4 fruit fly cellular contexts compared by ENCODE assay signal in the genomic region with DNA sequence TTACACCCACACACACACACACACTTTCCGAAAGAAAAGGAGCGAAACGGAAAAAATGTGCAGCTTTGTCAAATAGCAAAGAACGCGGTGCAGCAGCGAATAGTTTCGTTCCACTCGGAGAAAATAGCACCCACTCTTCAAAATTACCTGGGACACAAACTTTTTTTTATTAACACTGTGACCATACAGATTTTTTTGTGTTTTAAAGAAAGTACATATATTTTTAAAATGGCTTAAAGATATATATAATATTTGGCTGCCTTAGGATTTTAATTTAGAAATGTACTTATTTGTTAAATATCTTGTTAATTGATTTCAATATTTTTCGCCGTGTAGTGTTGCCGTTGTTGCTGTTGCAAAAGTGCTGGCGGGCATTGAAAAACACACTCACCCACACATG.
A peak's percentile ranks its signal among the peaks of the same experiment; 100 is the strongest.
TF ChIP-seq lines count a peak whose summit lies in the region.

No protein-coding gene starts in this region.

- no peak for TF ChIP-seq CTCF in whole organism, embryonic (GFP tag; optimal IDR thresholded peaks at IDR 0.05; lab: Kevin White, UChicago)

TF ChIP-seq in whole organism, adult, 20 proteins besides CTCF, POLR2A, EP300 and RAD21:
- TF ChIP-seq CG5204 (GFP tag; optimal IDR thresholded peaks at IDR 0.05; lab: Kevin White, UChicago) (peak; percentile 19), CG7101 (tag; optimal IDR thresholded peaks at IDR 0.05; lab: Kevin White, UChicago) (no peak)

TF ChIP-seq in whole organism, embryonic, 481 proteins besides CTCF, POLR2A, EP300 and RAD21:
- 0 out of 2 replicates have a peak, but pooled peaks have one; percentile 12 for TF ChIP-seq Ptx1 (GFP tag; IDR thresholded peaks at IDR 0.05; lab: Robert Waterston, UW)
- TF ChIP-seq CG4404 (GFP tag; IDR thresholded peaks at IDR 0.05; lab: Robert Waterston, UW): no peak
- no peak for TF ChIP-seq esg (GFP tag; conservative IDR thresholded peaks at IDR 0.05; lab: Robert Waterston, UW)
- 0 out of 2 replicates have a peak, but pooled peaks have one; percentile 1 for TF ChIP-seq slbo (GFP tag; IDR thresholded peaks at IDR 0.05; lab: Robert Waterston, UW)
- peak; percentile 45 for TF ChIP-seq gem (tag; optimal IDR thresholded peaks at IDR 0.05; lab: Kevin White, UChicago)
- peak; percentile 54; the same call in 1 of the 2 replicates for TF ChIP-seq Drgx (GFP tag; IDR thresholded peaks at IDR 0.05; lab: Robert Waterston, UW)
- no peak for TF ChIP-seq Taf1 (GFP tag; IDR thresholded peaks at IDR 0.05; lab: Robert Waterston, UW)
- peak; percentile 27 for TF ChIP-seq CG11504 (tag; optimal IDR thresholded peaks at IDR 0.05; lab: Kevin White, UChicago)

TF ChIP-seq in whole organism, prepupa, 60 proteins besides CTCF, POLR2A, EP300 and RAD21:
- TF ChIP-seq CG10669 (GFP tag; optimal IDR thresholded peaks at IDR 0.05; lab: Kevin White, UChicago): peak; percentile 19
- peak; percentile 38 for TF ChIP-seq svp (GFP tag; lab: Kevin White, UChicago)
- TF ChIP-seq spab (GFP tag; optimal IDR thresholded peaks at IDR 0.05; lab: Kevin White, UChicago): no peak
- TF ChIP-seq Eip78C (GFP tag; lab: Kevin White, UChicago): peak; percentile 82
- peak in 1 of 2 experiments; percentile 46 for TF ChIP-seq salr (GFP tag; optimal IDR thresholded peaks at IDR 0.05; lab: Kevin White, UChicago)
- peak; percentile 45 for TF ChIP-seq Gug (GFP tag; IDR thresholded peaks at IDR 0.05; lab: Robert Waterston, UW)
- TF ChIP-seq OdsH (GFP tag; optimal IDR thresholded peaks at IDR 0.05; lab: Kevin White, UChicago): peak; percentile 64
- no peak for TF ChIP-seq CG11902 (GFP tag; optimal IDR thresholded peaks at IDR 0.05; lab: Kevin White, UChicago)
- no peak for TF ChIP-seq vri (GFP tag; optimal IDR thresholded peaks at IDR 0.05; lab: Kevin White, UChicago)
- TF ChIP-seq CG10631 (GFP tag; optimal IDR thresholded peaks at IDR 0.05; lab: Kevin White, UChicago): peak; percentile 63
- TF ChIP-seq CG4318 (GFP tag; optimal IDR thresholded peaks at IDR 0.05; lab: Kevin White, UChicago): peak; percentile 56
- no peak for TF ChIP-seq dac (GFP tag; optimal IDR thresholded peaks at IDR 0.05; lab: Kevin White, UChicago)
- TF ChIP-seq Lpt (GFP tag; optimal IDR thresholded peaks at IDR 0.05; lab: Kevin White, UChicago): no peak
- TF ChIP-seq Hr39 (GFP tag; optimal IDR thresholded peaks at IDR 0.05; lab: Kevin White, UChicago): no peak
- TF ChIP-seq pdm3 (GFP tag; optimal IDR thresholded peaks at IDR 0.05; lab: Kevin White, UChicago): peak; percentile 46
- peak; percentile 14 for TF ChIP-seq CG3919 (GFP tag; optimal IDR thresholded peaks at IDR 0.05; lab: Kevin White, UChicago)
- TF ChIP-seq CG11762 (GFP tag; optimal IDR thresholded peaks at IDR 0.05; lab: Kevin White, UChicago; ENCODE audit: insufficient read depth): no peak
- peak; percentile 73 for TF ChIP-seq CG8119 (GFP tag; IDR thresholded peaks at IDR 0.05; lab: Robert Waterston, UW)
- peak; percentile 26 for TF ChIP-seq CG3032 (tag; optimal IDR thresholded peaks at IDR 0.05; lab: Kevin White, UChicago)
- no peak for TF ChIP-seq CG1621 (tag; optimal IDR thresholded peaks at IDR 0.05; lab: Kevin White, UChicago)
- TF ChIP-seq Hr4 (GFP tag; optimal IDR thresholded peaks at IDR 0.05; lab: Kevin White, UChicago): peak; percentile 68
- TF ChIP-seq fd59A (GFP tag; optimal IDR thresholded peaks at IDR 0.05; lab: Kevin White, UChicago): no peak
- TF ChIP-seq CG6276 (GFP tag; optimal IDR thresholded peaks at IDR 0.05; lab: Kevin White, UChicago): peak; percentile 19
- peak; percentile 46 for TF ChIP-seq acj6 (GFP tag; optimal IDR thresholded peaks at IDR 0.05; lab: Kevin White, UChicago)
- TF ChIP-seq Sox14 (GFP tag; optimal IDR thresholded peaks at IDR 0.05; lab: Kevin White, UChicago): peak; percentile 7
- TF ChIP-seq esn (GFP tag; optimal IDR thresholded peaks at IDR 0.05; lab: Kevin White, UChicago): peak; percentile 6
- TF ChIP-seq CG32006 (GFP tag; optimal IDR thresholded peaks at IDR 0.05; lab: Kevin White, UChicago): peak; percentile 72
- peak; percentile 25; the same call in 1 of the 3 replicates for TF ChIP-seq CG6163 (GFP tag; IDR thresholded peaks at IDR 0.05; lab: Robert Waterston, UW)
- TF ChIP-seq Eip75B (GFP tag; optimal IDR thresholded peaks at IDR 0.05; lab: Kevin White, UChicago): peak; percentile 9
- TF ChIP-seq Ets96B (tag; optimal IDR thresholded peaks at IDR 0.05; lab: Kevin White, UChicago): peak; percentile 43
- TF ChIP-seq dsx (GFP tag; optimal IDR thresholded peaks at IDR 0.05; lab: Kevin White, UChicago; ENCODE audit: poor library complexity, severe bottlenecking): no peak
- TF ChIP-seq CG15336 (GFP tag; IDR thresholded peaks at IDR 0.05; lab: Robert Waterston, UW): peak; percentile 75
- TF ChIP-seq achi (GFP tag; optimal IDR thresholded peaks at IDR 0.05; lab: Kevin White, UChicago): peak; percentile 45
- no peak for TF ChIP-seq CG8319 (GFP tag; optimal IDR thresholded peaks at IDR 0.05; lab: Kevin White, UChicago)
- TF ChIP-seq Hr38 (GFP tag; optimal IDR thresholded peaks at IDR 0.05; lab: Kevin White, UChicago): no peak

TF ChIP-seq in whole organism, pupa, 21 proteins besides CTCF, POLR2A, EP300 and RAD21:
- peak; percentile 39 for TF ChIP-seq CG15710 (tag; optimal IDR thresholded peaks at IDR 0.05; lab: Kevin White, UChicago)
- peak; percentile 49 for TF ChIP-seq CG8159 (tag; optimal IDR thresholded peaks at IDR 0.05; lab: Kevin White, UChicago)
- TF ChIP-seq CG4496 (GFP tag; IDR thresholded peaks at IDR 0.05; lab: Robert Waterston, UW): no peak; the same call in 2 of the 3 replicates
- TF ChIP-seq CG9948 (tag; optimal IDR thresholded peaks at IDR 0.05; lab: Kevin White, UChicago): peak; percentile 62
- no peak for TF ChIP-seq fd96Ca (GFP tag; IDR thresholded peaks at IDR 0.05; lab: Robert Waterston, UW)
- TF ChIP-seq Ets98B (GFP tag; IDR thresholded peaks at IDR 0.05; lab: Robert Waterston, UW): no peak
- TF ChIP-seq CG32121 (GFP tag; IDR thresholded peaks at IDR 0.05; lab: Robert Waterston, UW): peak; percentile 48; the same call in 1 of the 2 replicates
- no peak for TF ChIP-seq CG10348 (GFP tag; IDR thresholded peaks at IDR 0.05; lab: Robert Waterston, UW)
- TF ChIP-seq CG12605 (GFP tag; IDR thresholded peaks at IDR 0.05; lab: Robert Waterston, UW): peak; percentile 53
- peak; percentile 10 for TF ChIP-seq Pif1B (GFP tag; optimal IDR thresholded peaks at IDR 0.05; lab: Kevin White, UChicago)
- no peak for TF ChIP-seq CG13204 (GFP tag; optimal IDR thresholded peaks at IDR 0.05; lab: Kevin White, UChicago)
- no peak for TF ChIP-seq gl (tag; optimal IDR thresholded peaks at IDR 0.05; lab: Kevin White, UChicago)
- TF ChIP-seq Snoo (tag; optimal IDR thresholded peaks at IDR 0.05; lab: Kevin White, UChicago): no peak
- TF ChIP-seq D1 (tag; optimal IDR thresholded peaks at IDR 0.05; lab: Kevin White, UChicago): no peak
- TF ChIP-seq CG17806 (tag; optimal IDR thresholded peaks at IDR 0.05; lab: Kevin White, UChicago): peak; percentile 28
- TF ChIP-seq rn (GFP tag; IDR thresholded peaks at IDR 0.05; lab: Robert Waterston, UW): no peak
- TF ChIP-seq CG34367 (tag; optimal IDR thresholded peaks at IDR 0.05; lab: Kevin White, UChicago): peak; percentile 15
- peak; percentile 6 for TF ChIP-seq Pif1A (GFP tag; optimal IDR thresholded peaks at IDR 0.05; lab: Kevin White, UChicago)
- TF ChIP-seq CG8301 (tag; optimal IDR thresholded peaks at IDR 0.05; lab: Kevin White, UChicago): peak; percentile 64
- TF ChIP-seq CG14655 (GFP tag; optimal IDR thresholded peaks at IDR 0.05; lab: Kevin White, UChicago): peak; percentile 67
- TF ChIP-seq EcR (GFP tag; optimal IDR thresholded peaks at IDR 0.05; lab: Kevin White, UChicago): no peak
